Fruit fly (Drosophila melanogaster) whole organism, pupa: Measurements from ENCODE around the gene Sodh1.

Experiments
- CG10348 ChIP-seq: fragments of 200-800 bp; sonication (Bioruptor generic); IDR thresholded peaks from 2 replicates; pipeline ENCODE4 v1.3.6; 2022; ENCODE audit warnings: missing biosample characterization, missing genetic modification characterization
- CG12605 ChIP-seq: fragments of 200-800 bp; sonication (Bioruptor generic); IDR thresholded peaks from 2 replicates; pipeline ENCODE4 v1.3.6; 2022; ENCODE audit warnings: missing biosample characterization, missing genetic modification characterization
- CG13204 ChIP-seq: fragments of 200-800 bp; sonication (Bioruptor generic); optimal IDR thresholded peaks from 2 replicates; lab custom pipeline; 2018; ENCODE audit warnings: missing biosample characterization, mild to moderate bottlenecking, missing genetic modification characterization, moderate library complexity
- CG14655 ChIP-seq: fragments of 200-800 bp; sonication (Bioruptor generic); optimal IDR thresholded peaks from 3 replicates; lab custom pipeline; 2017; ENCODE audit warnings: mild to moderate bottlenecking, missing biosample characterization, missing genetic modification reagents, missing genetic modification characterization
- CG15710 ChIP-seq: fragments of 200-800 bp; sonication (Bioruptor generic); optimal IDR thresholded peaks from 2 replicates; lab custom pipeline; 2018; ENCODE audit warnings: missing biosample characterization, mild to moderate bottlenecking, missing genetic modification characterization, moderate library complexity
- CG17806 ChIP-seq: fragments of 200-800 bp; sonication (Bioruptor generic); optimal IDR thresholded peaks from 2 replicates; lab custom pipeline; 2018; ENCODE audit warnings: missing biosample characterization, mild to moderate bottlenecking, missing genetic modification characterization, moderate library complexity
- CG32121 ChIP-seq: fragments of 200-800 bp; sonication (Bioruptor generic); IDR thresholded peaks from 2 replicates; pipeline ENCODE4 v1.3.6; 2022; ENCODE audit warnings: missing biosample characterization, missing genetic modification characterization
- CG34367 ChIP-seq: fragments of 200-800 bp; sonication (Bioruptor generic); optimal IDR thresholded peaks from 2 replicates; lab custom pipeline; 2018; ENCODE audit warnings: missing biosample characterization, mild to moderate bottlenecking, missing genetic modification characterization
- CG4496 ChIP-seq: fragments of 200-800 bp; sonication (Bioruptor generic); IDR thresholded peaks from 3 replicates; pipeline ENCODE4 v1.3.6; 2022; ENCODE audit warnings: missing biosample characterization, missing genetic modification characterization
- CG8159 ChIP-seq: fragments of 200-800 bp; sonication (Bioruptor generic); optimal IDR thresholded peaks from 3 replicates; lab custom pipeline; 2018; ENCODE audit warnings: missing biosample characterization, mild to moderate bottlenecking, missing genetic modification characterization, moderate library complexity
- CG8301 ChIP-seq: fragments of 200-800 bp; sonication (Bioruptor generic); optimal IDR thresholded peaks from 2 replicates; lab custom pipeline; 2018; ENCODE audit warnings: missing biosample characterization, mild to moderate bottlenecking, missing genetic modification characterization
- CG9948 ChIP-seq: fragments of 200-800 bp; sonication (Bioruptor generic); optimal IDR thresholded peaks from 2 replicates; lab custom pipeline; 2018; ENCODE audit warnings: missing biosample characterization, mild to moderate bottlenecking, missing genetic modification characterization, moderate library complexity
- D1 ChIP-seq: fragments of 200-800 bp; sonication (Bioruptor generic); optimal IDR thresholded peaks from 2 replicates; lab custom pipeline; 2018; ENCODE audit warnings: missing biosample characterization, mild to moderate bottlenecking, missing genetic modification characterization, moderate library complexity
- EcR ChIP-seq: fragments of 200-800 bp; sonication (Bioruptor generic); optimal IDR thresholded peaks from 3 replicates; lab custom pipeline; 2019; ENCODE audit warnings: missing biosample characterization, missing genetic modification characterization, mild to moderate bottlenecking, moderate library complexity, missing genetic modification reagents
- Ets98B ChIP-seq: fragments of 200-800 bp; sonication (Bioruptor generic); IDR thresholded peaks from 2 replicates; pipeline ENCODE4 v1.3.6; 2022; ENCODE audit warnings: missing biosample characterization, missing genetic modification characterization
- Pif1A ChIP-seq: fragments of 200-800 bp; sonication (Bioruptor generic); optimal IDR thresholded peaks from 3 replicates; lab custom pipeline; 2016; ENCODE audit warnings: missing biosample characterization, missing genetic modification characterization
- Pif1B ChIP-seq: fragments of 200-800 bp; sonication (Bioruptor generic); optimal IDR thresholded peaks from 3 replicates; lab custom pipeline; 2016; ENCODE audit warnings: missing biosample characterization, missing genetic modification characterization
- Snoo ChIP-seq: fragments of 200-800 bp; sonication (Bioruptor generic); optimal IDR thresholded peaks from 3 replicates; lab custom pipeline; 2017; ENCODE audit warnings: missing biosample characterization, mild to moderate bottlenecking, missing genetic modification characterization, inconsistent platforms
- fd96Ca ChIP-seq: fragments of 200-800 bp; sonication (Bioruptor generic); IDR thresholded peaks from 3 replicates; pipeline ENCODE4 v1.3.6; 2022; ENCODE audit warnings: missing biosample characterization, missing genetic modification characterization
- gl ChIP-seq: fragments of 200-800 bp; sonication (Bioruptor generic); optimal IDR thresholded peaks from 2 replicates; lab custom pipeline; 2018; ENCODE audit warnings: missing biosample characterization, mild to moderate bottlenecking, missing genetic modification characterization
- rn ChIP-seq: fragments of 200-800 bp; sonication (Bioruptor generic); IDR thresholded peaks from 2 replicates; pipeline ENCODE4 v1.3.6; 2022; ENCODE audit warnings: missing biosample characterization, missing genetic modification characterization

The Sodh1 gene

dm6 chr3R:7089522-7090336 is 37.6 kb downstream of the Sodh1 start:
- no peak for TF ChIP-seq CG17806 (tag; lab: Kevin White, UChicago)
- TF ChIP-seq gl (tag; lab: Kevin White, UChicago), result no peak
- no peak for TF ChIP-seq CG13204 (GFP tag; lab: Kevin White, UChicago)
- peak; percentile 45; the same call in 1 of the 3 replicates for TF ChIP-seq CG4496 (GFP tag; lab: Robert Waterston, UW)
- TF ChIP-seq Pif1B, result no peak
- TF ChIP-seq CG8159 (tag; lab: Kevin White, UChicago), result peak; percentile 32
- TF ChIP-seq CG32121 (GFP tag; lab: Robert Waterston, UW), result no peak
- no peak for TF ChIP-seq CG9948 (tag; lab: Kevin White, UChicago)
- no peak for TF ChIP-seq rn (GFP tag; lab: Robert Waterston, UW)
- TF ChIP-seq D1, result no peak
- TF ChIP-seq Snoo, result no peak
- TF ChIP-seq Ets98B, result no peak
- no peak for TF ChIP-seq CG8301 (tag; lab: Kevin White, UChicago)
- TF ChIP-seq fd96Ca (GFP tag; lab: Robert Waterston, UW), result no peak
- TF ChIP-seq CG34367 (tag; lab: Kevin White, UChicago), result no peak
- TF ChIP-seq CG14655 (GFP tag; lab: Kevin White, UChicago), result no peak

dm6 chr3R:7090337-7090830 is 38.2 kb downstream of the Sodh1 start:
- peak; percentile 14; the same call in 1 of the 2 replicates for TF ChIP-seq CG32121 (GFP tag; lab: Robert Waterston, UW)
- peak; percentile 6 for TF ChIP-seq Pif1A (GFP tag; lab: Kevin White, UChicago)
- TF ChIP-seq CG17806 (tag; lab: Kevin White, UChicago), result peak; percentile 5
- TF ChIP-seq EcR (GFP tag; lab: Kevin White, UChicago), result no peak
- TF ChIP-seq Pif1B, result no peak
- no peak for TF ChIP-seq CG34367 (tag; lab: Kevin White, UChicago)
- peak; percentile 10 for TF ChIP-seq CG15710 (tag; lab: Kevin White, UChicago)
- no peak; the same call in 2 of the 3 replicates for TF ChIP-seq CG4496 (GFP tag; lab: Robert Waterston, UW)

- TF ChIP-seq CG8159 (tag; lab: Kevin White, UChicago) (no peak), CG17806 (tag; lab: Kevin White, UChicago) (no peak), fd96Ca (GFP tag; lab: Robert Waterston, UW) (no peak), Ets98B (no peak), CG4496 (GFP tag; lab: Robert Waterston, UW) (no peak)
These were observed 39.8 kb downstream of the Sodh1 start for dm6 chr3R:7091904-7092303.

- TF ChIP-seq CG12605 (GFP tag; lab: Robert Waterston, UW) (0 out of 2 replicates have a peak, but pooled peaks have one; percentile 21), CG15710 (tag; lab: Kevin White, UChicago) (peak; percentile 27), CG4496 (GFP tag; lab: Robert Waterston, UW) (0 out of 3 replicates have a peak, but pooled peaks have one; percentile 11), Snoo (peak; percentile 6), CG8159 (tag; lab: Kevin White, UChicago) (peak; percentile 31), Pif1B (peak; percentile 8), EcR (GFP tag; lab: Kevin White, UChicago) (no peak), CG34367 (tag; lab: Kevin White, UChicago) (no peak)
These were observed 41.5 kb downstream of the Sodh1 start for dm6 chr3R:7093592-7093991.

dm6 chr3R:7094368-7094767 is 42.2 kb downstream of the Sodh1 start:
- TF ChIP-seq CG9948 (tag; lab: Kevin White, UChicago) (no peak), fd96Ca (GFP tag; lab: Robert Waterston, UW) (no peak), EcR (GFP tag; lab: Kevin White, UChicago) (no peak), CG8159 (tag; lab: Kevin White, UChicago) (no peak), CG10348 (GFP tag; lab: Robert Waterston, UW) (no peak), Pif1B (no peak), CG32121 (GFP tag; lab: Robert Waterston, UW) (no peak), CG17806 (tag; lab: Kevin White, UChicago) (no peak)

- TF ChIP-seq CG13204 (GFP tag; lab: Kevin White, UChicago) (peak; percentile 10), gl (tag; lab: Kevin White, UChicago) (no peak), CG4496 (GFP tag; lab: Robert Waterston, UW) (peak; percentile 66; the same call in 2 of the 3 replicates), rn (GFP tag; lab: Robert Waterston, UW) (no peak), CG32121 (GFP tag; lab: Robert Waterston, UW) (peak; percentile 58), CG8301 (tag; lab: Kevin White, UChicago) (peak; percentile 2), Ets98B (peak; percentile 71), CG10348 (GFP tag; lab: Robert Waterston, UW) (no peak), Snoo (no peak), EcR (GFP tag; lab: Kevin White, UChicago) (peak; percentile 71), CG8159 (tag; lab: Kevin White, UChicago) (peak; percentile 17), D1 (no peak), CG34367 (tag; lab: Kevin White, UChicago) (no peak), CG9948 (tag; lab: Kevin White, UChicago) (no peak), Pif1B (no peak), Pif1A (GFP tag; lab: Kevin White, UChicago) (peak; percentile 21), fd96Ca (GFP tag; lab: Robert Waterston, UW) (peak; percentile 59; the same call in 2 of the 3 replicates), CG12605 (GFP tag; lab: Robert Waterston, UW) (peak; percentile 42; the same call in 1 of the 2 replicates), CG15710 (tag; lab: Kevin White, UChicago) (no peak), CG14655 (GFP tag; lab: Kevin White, UChicago) (no peak), CG17806 (tag; lab: Kevin White, UChicago) (no peak)
These were observed 51.0 kb downstream of the Sodh1 start for dm6 chr3R:7102853-7103833.
